Fruit fly (Drosophila melanogaster): ENCODE results near the gene yem.
A peak's percentile ranks its signal among the peaks of the same experiment; 100 is the strongest.

Gene yem

DNA sequence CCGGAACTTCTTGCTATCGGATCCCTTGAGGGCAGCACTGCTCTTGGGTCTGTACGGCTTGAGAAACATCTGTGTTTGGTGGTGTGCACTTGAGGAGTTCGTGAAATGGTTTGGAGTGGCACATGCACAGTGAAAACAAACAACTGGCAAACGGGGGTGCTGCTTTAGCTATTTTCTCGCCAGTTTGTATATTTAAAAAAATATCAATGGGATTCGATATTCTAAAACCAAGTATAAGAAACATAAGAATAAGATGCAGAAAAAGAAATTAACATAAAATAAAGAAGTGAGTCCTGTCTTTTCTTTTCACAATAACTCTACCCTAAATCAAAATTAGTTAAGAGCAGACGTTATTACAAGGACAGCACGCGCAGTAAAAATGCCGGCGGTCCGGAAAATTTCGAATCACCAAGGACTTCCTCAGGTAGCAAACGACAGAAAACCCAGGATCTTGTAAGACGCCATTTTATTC lies 29.0 kb upstream of the yem start, which contains the start of gene eIF2D (continued):
- peak; percentile 60 for TF ChIP-seq CG13775 (GFP tag; optimal IDR thresholded peaks at IDR 0.05)
- no peak for TF ChIP-seq Asciz (GFP tag; optimal IDR thresholded peaks at IDR 0.05)
- TF ChIP-seq zfh1 (GFP tag; IDR thresholded peaks at IDR 0.05) = peak; percentile 56; the same call in 2 of the 3 replicates
- peak; percentile 20 for TF ChIP-seq nom (GFP tag; optimal IDR thresholded peaks at IDR 0.05)
- TF ChIP-seq lov (optimal IDR thresholded peaks at IDR 0.05) = no peak
- TF ChIP-seq lov (GFP tag; IDR thresholded peaks at IDR 0.05) = 0 out of 3 replicates have a peak, but pooled peaks have one; percentile 4
- 0 out of 2 replicates have a peak, but pooled peaks have one; percentile 31 for TF ChIP-seq Taf1 (GFP tag; IDR thresholded peaks at IDR 0.05)
- TF ChIP-seq pnt (GFP tag; optimal IDR thresholded peaks at IDR 0.05) = no peak
- TF ChIP-seq h (optimal IDR thresholded peaks at IDR 0.05) = no peak
- TF ChIP-seq phol (tag; optimal IDR thresholded peaks at IDR 0.05) = peak; percentile 85
- TF ChIP-seq HLH54F (GFP tag; optimal IDR thresholded peaks at IDR 0.05) = no peak
- no peak; the same call in 1 of the 2 replicates for TF ChIP-seq sna (GFP tag; IDR thresholded peaks at IDR 0.05; ENCODE audit: partially characterized antibody)
- TF ChIP-seq z (GFP tag; IDR thresholded peaks at IDR 0.05) = no peak
- no peak for TF ChIP-seq eve (GFP tag; optimal IDR thresholded peaks at IDR 0.05)
- TF ChIP-seq wek (GFP tag; optimal IDR thresholded peaks at IDR 0.05) = peak; percentile 83
- TF ChIP-seq Dek (tag; optimal IDR thresholded peaks at IDR 0.05) = peak; percentile 33
- TF ChIP-seq twi (tag; optimal IDR thresholded peaks at IDR 0.05) = peak; percentile 55
- TF ChIP-seq CG7556 (GFP tag; optimal IDR thresholded peaks at IDR 0.05) = peak; percentile 66
- peak in 1 of 3 experiments; percentile 52 for TF ChIP-seq lola (GFP tag; optimal IDR thresholded peaks at IDR 0.05)
- peak; percentile 55 for TF ChIP-seq HHEX (GFP tag; optimal IDR thresholded peaks at IDR 0.05)
- no peak for TF ChIP-seq sqz (GFP tag; optimal IDR thresholded peaks at IDR 0.05)
- no peak for TF ChIP-seq CG5180 (GFP tag; optimal IDR thresholded peaks at IDR 0.05)
- TF ChIP-seq Doc3 (GFP tag; IDR thresholded peaks at IDR 0.05; ENCODE audit: partially characterized antibody) = no peak
- TF ChIP-seq Med (GFP tag) = peak; percentile 87
- TF ChIP-seq BEAF-32 (GFP tag; optimal IDR thresholded peaks at IDR 0.05) = peak; percentile 34
- TF ChIP-seq CG33213 (GFP tag; optimal IDR thresholded peaks at IDR 0.05) = no peak
- peak; percentile 40; the same call in 1 of the 2 replicates for TF ChIP-seq sens-2 (GFP tag; IDR thresholded peaks at IDR 0.05)
- no peak for TF ChIP-seq CG7745 (tag; optimal IDR thresholded peaks at IDR 0.05)
- peak; percentile 53 for TF ChIP-seq Bteb2 (GFP tag; optimal IDR thresholded peaks at IDR 0.05)
- no peak for TF ChIP-seq CG2875 (GFP tag; optimal IDR thresholded peaks at IDR 0.05)
- TF ChIP-seq nmo (GFP tag; optimal IDR thresholded peaks at IDR 0.05) = peak; percentile 69
- TF ChIP-seq CG1233 (GFP tag; optimal IDR thresholded peaks at IDR 0.05) = peak; percentile 12
- no peak for TF ChIP-seq gcm2 (GFP tag; optimal IDR thresholded peaks at IDR 0.05)
- TF ChIP-seq Hr39 (optimal IDR thresholded peaks at IDR 0.05) = no peak
- no peak for TF ChIP-seq GATAe (GFP tag; conservative IDR thresholded peaks at IDR 0.05)
- peak; percentile 19; the same call in 1 of the 2 replicates for TF ChIP-seq Scr (GFP tag; IDR thresholded peaks at IDR 0.05; ENCODE audit: partially characterized antibody)
- TF ChIP-seq CG1024 (GFP tag; IDR thresholded peaks at IDR 0.05) = no peak
- no peak for TF ChIP-seq zf30C (GFP tag; optimal IDR thresholded peaks at IDR 0.05)
- peak; percentile 67 for TF ChIP-seq CG7839 (tag; optimal IDR thresholded peaks at IDR 0.05)
- TF ChIP-seq CG9215 (GFP tag; IDR thresholded peaks at IDR 0.05) = no peak; the same call in 1 of the 2 replicates
- TF ChIP-seq Max (GFP tag; optimal IDR thresholded peaks at IDR 0.05) = peak; percentile 58
- peak; percentile 26 for TF ChIP-seq gcm (GFP tag; optimal IDR thresholded peaks at IDR 0.05)
- TF ChIP-seq Deaf1 (tag; optimal IDR thresholded peaks at IDR 0.05) = no peak
- 0 out of 2 replicates have a peak, but pooled peaks have one; percentile 14 for TF ChIP-seq CG16779 (GFP tag; IDR thresholded peaks at IDR 0.05)
- TF ChIP-seq CG11504 (tag; optimal IDR thresholded peaks at IDR 0.05) = no peak
- no peak for TF ChIP-seq dmrt99B (tag; optimal IDR thresholded peaks at IDR 0.05)
- TF ChIP-seq mam (GFP tag; optimal IDR thresholded peaks at IDR 0.05) = peak; percentile 45
- TF ChIP-seq CG9609 (GFP tag; optimal IDR thresholded peaks at IDR 0.05) = no peak
- TF ChIP-seq CG17612 (GFP tag; IDR thresholded peaks at IDR 0.05) = no peak
- TF ChIP-seq CG13894 (tag; optimal IDR thresholded peaks at IDR 0.05) = peak; percentile 26

Measured in whole organism, embryonic.